Worm (Caenorhabditis elegans): ENCODE results near the gene ZK792.1.

ZK792.1 gene

DNA sequence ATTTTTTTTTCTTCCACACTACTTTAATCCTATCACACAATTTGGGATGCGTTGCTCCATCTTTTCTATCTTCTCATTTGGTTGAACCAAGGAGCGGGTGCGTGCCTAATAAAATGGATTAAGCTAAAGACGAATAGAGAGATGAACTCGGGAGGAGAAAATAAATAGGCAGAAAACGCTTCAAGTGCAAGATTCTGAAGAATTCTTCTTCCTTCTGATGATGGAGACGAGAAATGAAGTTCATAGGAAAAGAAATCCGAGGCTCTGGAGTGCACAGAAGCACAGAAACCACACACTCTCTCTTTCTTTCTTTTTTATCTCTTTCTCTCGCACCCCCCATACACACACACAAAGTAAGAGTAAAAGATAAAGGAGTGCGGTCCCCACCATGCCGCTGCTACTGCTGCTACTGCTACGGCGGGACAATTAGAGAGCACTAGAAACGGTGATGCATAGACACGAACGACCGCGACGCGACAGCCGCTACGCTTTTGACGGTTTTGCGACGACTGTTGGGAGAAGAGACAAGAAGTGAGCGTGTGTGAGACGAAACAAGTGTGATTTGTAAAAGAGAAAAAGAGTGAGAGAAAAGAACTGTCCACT, 32.5 kb downstream of the ZK792.1 start (continued):
- TF ChIP-seq pqm-1 (tag; optimal IDR thresholded peaks at IDR 0.05) (peak; percentile 44), hlh-8 (tag; optimal IDR thresholded peaks at IDR 0.05) (no peak), zip-5 (tag; optimal IDR thresholded peaks at IDR 0.05) (no peak), C08G9.2 (tag; optimal IDR thresholded peaks at IDR 0.05) (no peak), nfya-1 (tag; optimal IDR thresholded peaks at IDR 0.05) (peak; percentile 81), che-1 (tag; optimal IDR thresholded peaks at IDR 0.05) (no peak), sox-4 (tag; optimal IDR thresholded peaks at IDR 0.05) (no peak), pha-4 (tag; optimal IDR thresholded peaks at IDR 0.05) (no peak), K02D7.2 (tag; optimal IDR thresholded peaks at IDR 0.05) (no peak), ceh-30 (tag; optimal IDR thresholded peaks at IDR 0.05) (no peak), lim-6 (tag; optimal IDR thresholded peaks at IDR 0.05) (no peak), ceh-24 (tag; optimal IDR thresholded peaks at IDR 0.05) (no peak), hlh-13 (GFP tag; optimal IDR thresholded peaks at IDR 0.05) (no peak), npax-4 (tag; optimal IDR thresholded peaks at IDR 0.05) (no peak), pag-3 (tag; optimal IDR thresholded peaks at IDR 0.05; ENCODE audit: borderline replicate concordance) (no peak), pax-1 (tag; optimal IDR thresholded peaks at IDR 0.05) (no peak), ama-1 (optimal IDR thresholded peaks at IDR 0.05) (no peak), unc-3 (GFP tag; conservative IDR thresholded peaks at IDR 0.05) (no peak), unc-3 (tag; optimal IDR thresholded peaks at IDR 0.05) (no peak), T23F11.4 (GFP tag; optimal IDR thresholded peaks at IDR 0.05) (no peak), C38D4.7 (GFP tag; optimal IDR thresholded peaks at IDR 0.05) (no peak), nhr-232 (tag; optimal IDR thresholded peaks at IDR 0.05) (no peak), rnt-1 (tag; optimal IDR thresholded peaks at IDR 0.05) (peak; percentile 81), madf-2 (tag; optimal IDR thresholded peaks at IDR 0.05) (peak; percentile 29), hlh-15 (tag; optimal IDR thresholded peaks at IDR 0.05) (no peak), mec-3 (tag; optimal IDR thresholded peaks at IDR 0.05; ENCODE audit: borderline replicate concordance) (no peak), ceh-9 (tag; optimal IDR thresholded peaks at IDR 0.05) (no peak), unc-86 (tag; optimal IDR thresholded peaks at IDR 0.05) (no peak), ceh-22 (tag; optimal IDR thresholded peaks at IDR 0.05) (no peak), ets-4 (tag; optimal IDR thresholded peaks at IDR 0.05) (no peak), ceh-6 (GFP tag; optimal IDR thresholded peaks at IDR 0.05) (no peak), nhr-11 (tag; optimal IDR thresholded peaks at IDR 0.05) (no peak), unc-55 (GFP tag; optimal IDR thresholded peaks at IDR 0.05) (peak; percentile 62), tbx-7 (tag; optimal IDR thresholded peaks at IDR 0.05) (peak; percentile 1), pros-1 (tag; optimal IDR thresholded peaks at IDR 0.05) (no peak), tbx-2 (tag; optimal IDR thresholded peaks at IDR 0.05) (peak; percentile 76), fkh-10 (GFP tag; optimal IDR thresholded peaks at IDR 0.05) (no peak), hlh-30 (tag; optimal IDR thresholded peaks at IDR 0.05; ENCODE audit: insufficient read depth) (no peak), ceh-31 (tag; optimal IDR thresholded peaks at IDR 0.05) (peak; percentile 82), F13H6.1 (tag; optimal IDR thresholded peaks at IDR 0.05) (peak; percentile 46), ceh-18 (tag; optimal IDR thresholded peaks at IDR 0.05) (peak; percentile 88), ceh-14 (tag; optimal IDR thresholded peaks at IDR 0.05) (peak; percentile 6), eyg-1 (tag; optimal IDR thresholded peaks at IDR 0.05) (no peak), elt-4 (tag; optimal IDR thresholded peaks at IDR 0.05) (no peak), ceh-19 (GFP tag; optimal IDR thresholded peaks at IDR 0.05) (peak; percentile 73), K09A11.1 (tag; optimal IDR thresholded peaks at IDR 0.05; ENCODE audit: insufficient read depth) (no peak), fax-1 (tag; optimal IDR thresholded peaks at IDR 0.05) (no peak), syd-9 (tag; optimal IDR thresholded peaks at IDR 0.05) (peak; percentile 52)
